Worm (Caenorhabditis elegans): ENCODE measurements around the gene F07C4.6.

Gene F07C4.6

DNA sequence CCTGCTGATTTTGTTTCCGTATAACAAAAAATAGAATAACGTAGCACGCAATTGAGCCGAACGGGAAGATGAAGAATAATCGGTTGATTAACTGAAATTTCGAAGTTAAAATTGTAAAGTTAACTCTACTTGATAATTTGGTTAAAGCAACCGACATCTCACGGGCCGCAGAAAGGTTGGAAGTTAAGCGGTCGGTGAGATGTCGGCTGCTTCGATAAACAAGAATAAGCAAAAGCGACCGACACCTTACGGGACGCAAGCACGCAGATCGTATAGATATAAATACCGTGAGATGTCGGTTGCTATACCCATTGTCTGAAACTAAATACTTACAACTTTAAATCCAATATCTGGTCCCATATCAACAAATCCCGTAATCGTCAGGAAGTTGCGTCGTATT lies 31.5 kb upstream of the F07C4.6 start:
- TF ChIP-seq tlp-1 (tag; optimal IDR thresholded peaks at IDR 0.05) (no peak), snu-23 (GFP tag; optimal IDR thresholded peaks at IDR 0.05) (no peak), unc-98 (GFP tag; IDR thresholded peaks at IDR 0.05) (no peak), mab-9 (GFP tag; IDR thresholded peaks at IDR 0.05) (no peak), lir-3 (tag; optimal IDR thresholded peaks at IDR 0.05; ENCODE audit: poor library complexity) (no peak), elt-3 (tag; optimal IDR thresholded peaks at IDR 0.05) (no peak)

DNA sequence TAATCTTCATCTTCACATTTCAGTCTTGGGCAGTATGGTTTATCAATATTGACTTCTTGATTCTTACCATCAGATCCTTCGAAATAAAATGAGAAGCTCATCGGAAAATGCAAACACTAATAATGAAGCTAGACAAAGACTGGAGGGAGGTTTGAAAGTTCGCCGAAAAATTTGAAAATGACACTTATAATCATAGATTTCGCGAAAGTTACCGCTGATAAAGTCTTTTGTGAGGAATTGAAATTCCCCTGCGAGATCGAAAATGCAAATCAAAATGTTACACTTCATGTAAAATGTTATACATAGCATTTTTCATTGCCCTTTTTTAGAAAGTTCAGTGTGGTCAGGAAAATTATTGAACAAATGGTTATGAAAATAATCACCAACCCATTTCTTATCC lies 28.4 kb upstream of the F07C4.6 start, which contains the start of gene C50E3.7:
TSS of gene C50E3.7 (minus strand) at position 101 of the 400 bp plus-strand sequence.
- TF ChIP-seq sup-37 (GFP tag; optimal IDR thresholded peaks at IDR 0.05) (no peak), C16A3.4 (tag; optimal IDR thresholded peaks at IDR 0.05) (no peak)

DNA sequence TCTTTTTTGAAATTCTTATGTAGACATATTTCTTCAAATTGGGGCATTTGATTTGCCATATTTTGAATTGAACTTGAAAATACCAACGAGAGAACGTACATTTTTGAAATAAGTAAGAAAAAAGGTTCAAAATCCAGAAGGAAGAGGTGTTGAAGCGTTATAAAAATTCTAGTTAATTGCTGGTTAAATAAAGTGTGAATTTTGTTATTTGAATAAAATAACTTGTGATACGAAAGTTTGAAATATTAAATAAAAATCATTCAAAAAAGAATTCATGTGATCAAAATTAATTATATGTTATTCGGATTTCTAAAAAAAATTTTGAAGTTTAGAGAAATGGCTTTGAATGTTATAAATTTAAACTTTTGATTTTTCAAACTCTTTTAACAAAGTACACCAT lies 26.5 kb upstream of the F07C4.6 start, which contains the start of gene C50E3.9:
TSS of gene C50E3.9 (minus strand) at position 101 of the 400 bp plus-strand sequence.
- TF ChIP-seq ces-1 (GFP tag; optimal IDR thresholded peaks at IDR 0.05) = no peak

DNA sequence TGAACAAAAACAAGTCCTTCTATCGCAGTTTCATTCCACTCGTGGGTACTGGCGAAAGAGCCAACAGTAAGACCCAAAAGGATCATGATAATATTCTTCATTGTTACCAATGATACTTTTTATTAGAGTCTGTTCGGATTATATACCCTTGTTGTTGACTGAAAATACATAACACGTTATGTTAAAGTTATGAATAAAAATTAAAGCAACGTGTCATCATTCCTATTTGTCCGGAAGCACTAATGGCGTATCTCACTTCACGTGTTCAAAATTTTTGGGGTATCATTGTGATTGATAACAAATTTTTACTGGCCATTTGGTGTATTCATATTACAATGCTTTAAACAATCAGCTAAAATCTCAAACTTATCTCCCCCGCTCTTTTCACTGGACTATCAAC lies 25.2 kb upstream of the F07C4.6 start, which contains the start of gene scl-26:
TSS of gene scl-26 (minus strand) at position 101 of the 400 bp plus-strand sequence.
- TF ChIP-seq ceh-63 (GFP tag; optimal IDR thresholded peaks at IDR 0.05) = no peak
- no peak for TF ChIP-seq jun-1 (tag; optimal IDR thresholded peaks at IDR 0.05)
- TF ChIP-seq irx-1 (tag; optimal IDR thresholded peaks at IDR 0.05) = no peak
- TF ChIP-seq unc-86 (tag; optimal IDR thresholded peaks at IDR 0.05) = no peak
- TF ChIP-seq dpl-1 (GFP tag; optimal IDR thresholded peaks at IDR 0.05) = no peak
- TF ChIP-seq elt-3 (tag; optimal IDR thresholded peaks at IDR 0.05) = no peak
- TF ChIP-seq efl-3 (GFP tag; optimal IDR thresholded peaks at IDR 0.05) = no peak
- no peak for TF ChIP-seq fkh-10 (GFP tag; optimal IDR thresholded peaks at IDR 0.05)
- TF ChIP-seq hlh-17 (GFP tag; optimal IDR thresholded peaks at IDR 0.05; ENCODE audit: borderline replicate concordance) = no peak
- no peak for TF ChIP-seq unc-30 (tag; optimal IDR thresholded peaks at IDR 0.05)
- no peak for TF ChIP-seq lin-15B (tag; optimal IDR thresholded peaks at IDR 0.05)
- TF ChIP-seq aha-1 (tag; optimal IDR thresholded peaks at IDR 0.05) = no peak

DNA sequence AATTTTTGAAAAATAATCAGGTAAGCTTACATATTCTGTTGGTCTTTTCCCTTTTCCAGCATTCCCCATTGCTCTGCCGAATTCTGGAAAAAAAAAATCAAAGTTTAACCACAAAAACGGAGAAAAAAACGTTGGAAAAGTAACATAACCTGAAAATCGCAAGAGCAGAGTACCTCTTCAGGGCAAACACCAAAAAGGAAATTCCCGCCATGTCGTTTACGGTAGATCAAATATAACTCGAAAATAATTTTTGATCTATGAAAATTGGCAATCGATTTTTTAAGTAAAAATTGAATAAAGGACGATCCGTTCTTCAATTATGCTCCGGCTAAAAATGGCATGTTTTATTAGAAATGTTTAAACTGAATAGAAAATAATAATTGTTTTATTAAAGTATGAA lies 23.2 kb upstream of the F07C4.6 start, which contains the start of gene C50E3.11:
TSS of gene C50E3.11 (minus strand) at position 83 of the 400 bp plus-strand sequence.
- TF ChIP-seq lir-3 (tag; optimal IDR thresholded peaks at IDR 0.05; ENCODE audit: poor library complexity) (no peak), nhr-76 (tag; optimal IDR thresholded peaks at IDR 0.05) (no peak), swsn-7 (tag; optimal IDR thresholded peaks at IDR 0.05) (no peak), unc-98 (GFP tag; IDR thresholded peaks at IDR 0.05) (no peak), ceh-63 (GFP tag; optimal IDR thresholded peaks at IDR 0.05) (no peak), nhr-12 (tag; optimal IDR thresholded peaks at IDR 0.05) (no peak), jun-1 (tag; optimal IDR thresholded peaks at IDR 0.05) (no peak), egl-27 (tag; optimal IDR thresholded peaks at IDR 0.05) (no peak), lin-15B (tag; optimal IDR thresholded peaks at IDR 0.05) (no peak), alr-1 (tag; optimal IDR thresholded peaks at IDR 0.05; ENCODE audit: borderline replicate concordance) (no peak), efl-3 (GFP tag; optimal IDR thresholded peaks at IDR 0.05) (no peak), mdl-1 (tag; optimal IDR thresholded peaks at IDR 0.05) (no peak), irx-1 (tag; optimal IDR thresholded peaks at IDR 0.05) (no peak), nhr-20 (tag; optimal IDR thresholded peaks at IDR 0.05) (no peak), rnt-1 (tag; optimal IDR thresholded peaks at IDR 0.05) (no peak), mef-2 (tag; optimal IDR thresholded peaks at IDR 0.05) (no peak), ceh-8 (GFP tag; optimal IDR thresholded peaks at IDR 0.05) (no peak), lsy-2 (tag; optimal IDR thresholded peaks at IDR 0.05) (no peak), elt-2 (tag; optimal IDR thresholded peaks at IDR 0.05) (no peak)

DNA sequence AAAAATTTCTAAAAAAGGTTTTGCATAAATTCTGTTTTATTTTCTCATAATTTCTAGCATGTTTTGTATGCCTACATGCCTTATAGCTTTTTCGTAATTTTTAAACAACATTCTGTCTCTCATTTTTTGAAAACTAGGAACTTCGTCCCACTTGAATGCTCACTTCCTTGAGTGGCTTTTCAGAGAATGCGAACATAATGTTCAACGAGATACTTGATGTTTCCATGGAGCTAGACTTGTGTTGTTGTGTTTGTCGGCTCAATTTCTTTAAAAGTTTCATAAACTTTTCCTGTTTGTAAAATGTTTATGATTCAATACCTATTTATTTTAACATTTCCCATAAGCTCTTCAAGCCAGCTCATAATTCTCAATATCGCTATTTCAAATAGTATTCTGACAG lies 21.8 kb upstream of the F07C4.6 start, which contains the start of gene clec-213:
TSS of gene clec-213 (plus strand) at position 301 of the 400 bp plus-strand sequence.
- TF ChIP-seq fos-1 (tag; optimal IDR thresholded peaks at IDR 0.05) (no peak), pax-3 (tag; optimal IDR thresholded peaks at IDR 0.05) (no peak), nhr-20 (tag; optimal IDR thresholded peaks at IDR 0.05) (no peak), sox-4 (tag; optimal IDR thresholded peaks at IDR 0.05) (no peak), nhr-19 (GFP tag; conservative IDR thresholded peaks at IDR 0.05) (no peak), lin-14 (GFP tag; optimal IDR thresholded peaks at IDR 0.05) (no peak), lir-3 (tag; optimal IDR thresholded peaks at IDR 0.05; ENCODE audit: poor library complexity) (no peak), tbx-2 (tag; optimal IDR thresholded peaks at IDR 0.05) (no peak), elt-3 (tag; optimal IDR thresholded peaks at IDR 0.05) (no peak), pqm-1 (tag; optimal IDR thresholded peaks at IDR 0.05) (no peak), mep-1 (tag; optimal IDR thresholded peaks at IDR 0.05) (no peak)

All from whole organism, L1 larva.